Worm (Caenorhabditis elegans) whole organism, L1 larva: ENCODE data around the gene C39B10.7.

ENCODE experiments used
- aly-2 ChIP-seq: fragments of 150-350 bp; optimal IDR thresholded peaks from 2 replicates; lab custom pipeline; 2014; ENCODE audit warnings: missing biosample characterization, missing genetic modification characterization
- ceh-82 ChIP-seq, 3 experiments: fragments of 150-350 bp in 1 of 3; sonication (generic microtip) in 2 of 3; optimal IDR thresholded peaks; 2 replicates each; lab custom pipeline; 2014 to 2017; ENCODE audit warnings: missing biosample characterization in 3 of 3, missing genetic modification characterization in 3 of 3
- ceh-88 ChIP-seq: fragments of 200-800 bp; sonication (Bioruptor generic); IDR thresholded peaks from 2 replicates; pipeline ENCODE4 v1.3.6; 2022; ENCODE audit warnings: missing genetic modification characterization, missing compliant biosample characterization
- egl-27 ChIP-seq, 2 experiments: fragments of 150-350 bp in 1 of 2; sonication (generic microtip); optimal IDR thresholded peaks; 3 replicates each; lab custom pipeline; 2017 to 2018; ENCODE audit warnings: missing biosample characterization in 2 of 2, missing genetic modification characterization in 2 of 2, missing genetic modification reagents in 2 of 2
- lin-13 ChIP-seq: fragments of 150-350 bp; optimal IDR thresholded peaks from 2 replicates; lab custom pipeline; 2014; ENCODE audit warnings: missing biosample characterization, missing genetic modification reagents, missing genetic modification characterization
- lin-35 ChIP-seq, 2 experiments: fragments of 150-350 bp; optimal IDR thresholded peaks; 2 replicates each; lab custom pipeline; 2014; ENCODE audit warnings: missing biosample characterization in 2 of 2, missing genetic modification characterization in 2 of 2, missing genetic modification reagents in 2 of 2
- lir-3 ChIP-seq: sonication (generic microtip); optimal IDR thresholded peaks from 2 replicates; lab custom pipeline; 2016; ENCODE audit warnings: mild to moderate bottlenecking, missing genetic modification characterization, moderate library complexity, missing compliant biosample characterization; ENCODE audit not compliant: poor library complexity
- pag-3 ChIP-seq: sonication (generic microtip); optimal IDR thresholded peaks from 2 replicates; lab custom pipeline; 2017; ENCODE audit warnings: missing genetic modification characterization, mild to moderate bottlenecking, missing compliant biosample characterization, antibody characterized with exemption, borderline replicate concordance; ENCODE audit not compliant: insufficient read depth
- snpc-4 ChIP-seq: fragments of 150-350 bp; optimal IDR thresholded peaks from 2 replicates; lab custom pipeline; 2014; ENCODE audit warnings: missing biosample characterization, missing genetic modification characterization

- TF ChIP-seq snpc-4 (no peak), ceh-88 (GFP tag; lab: Robert Waterston, UW) (no peak), ceh-82 (tag; optimal IDR thresholded peaks at IDR 0.05; lab: Kevin White, UChicago) (no peak), lin-35 (GFP tag; optimal IDR thresholded peaks at IDR 0.05; lab: Kevin White, UChicago) (no peak), aly-2 (tag; lab: Kevin White, UChicago) (no peak), lir-3 (tag; lab: Kevin White, UChicago) (no peak), pag-3 (tag; lab: Kevin White, UChicago) (no peak), lin-13 (no peak), egl-27 (tag; optimal IDR thresholded peaks at IDR 0.05; lab: Kevin White, UChicago) (no peak)
These were observed 12.1 kb downstream of the C39B10.7 start, which contains the start of gene C33D3.4 for ce11 chrX:10488763-10489162.
